Fruit fly (Drosophila melanogaster): ENCODE results near the gene Jon99Cii.

DNA sequence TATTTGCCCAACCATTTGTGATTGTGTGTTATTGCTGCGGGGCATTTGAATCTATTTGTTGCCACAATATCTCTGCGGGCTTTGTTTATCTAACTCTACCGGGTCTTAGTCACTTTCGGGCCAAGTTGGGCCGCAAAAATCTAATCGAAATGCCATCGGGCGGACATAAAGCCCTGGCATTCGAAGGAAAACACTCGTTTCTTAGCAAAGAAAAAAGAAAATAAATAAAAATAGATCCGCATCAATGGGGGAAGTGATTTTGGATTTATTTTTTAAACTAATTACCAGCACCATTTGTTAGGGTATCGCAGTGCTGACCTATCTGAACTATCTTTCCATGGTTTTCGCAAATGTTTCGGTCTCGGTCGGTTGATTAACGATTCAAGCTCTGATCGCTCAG is 25.8 kb downstream of the Jon99Cii start:
- TF ChIP-seq CG8290 (GFP tag; optimal IDR thresholded peaks at IDR 0.05): no peak
- TF ChIP-seq CG8290 (tag; optimal IDR thresholded peaks at IDR 0.05): no peak
- TF ChIP-seq CG10979 (tag; optimal IDR thresholded peaks at IDR 0.05): no peak
